Fruit fly (Drosophila melanogaster) whole organism, pupa: ENCODE results near the gene CtIP.

Experiments
- CG10348 ChIP-seq: fragments of 200-800 bp; sonication (Bioruptor generic); IDR thresholded peaks from 2 replicates; pipeline ENCODE4 v1.3.6; 2022; ENCODE audit warnings: missing biosample characterization, missing genetic modification characterization
- CG12605 ChIP-seq: fragments of 200-800 bp; sonication (Bioruptor generic); IDR thresholded peaks from 2 replicates; pipeline ENCODE4 v1.3.6; 2022; ENCODE audit warnings: missing biosample characterization, missing genetic modification characterization
- CG13204 ChIP-seq: fragments of 200-800 bp; sonication (Bioruptor generic); optimal IDR thresholded peaks from 2 replicates; lab custom pipeline; 2018; ENCODE audit warnings: missing biosample characterization, mild to moderate bottlenecking, missing genetic modification characterization, moderate library complexity
- CG14655 ChIP-seq: fragments of 200-800 bp; sonication (Bioruptor generic); optimal IDR thresholded peaks from 3 replicates; lab custom pipeline; 2017; ENCODE audit warnings: mild to moderate bottlenecking, missing biosample characterization, missing genetic modification reagents, missing genetic modification characterization
- CG15710 ChIP-seq: fragments of 200-800 bp; sonication (Bioruptor generic); optimal IDR thresholded peaks from 2 replicates; lab custom pipeline; 2018; ENCODE audit warnings: missing biosample characterization, mild to moderate bottlenecking, missing genetic modification characterization, moderate library complexity
- CG17806 ChIP-seq: fragments of 200-800 bp; sonication (Bioruptor generic); optimal IDR thresholded peaks from 2 replicates; lab custom pipeline; 2018; ENCODE audit warnings: missing biosample characterization, mild to moderate bottlenecking, missing genetic modification characterization, moderate library complexity
- CG32121 ChIP-seq: fragments of 200-800 bp; sonication (Bioruptor generic); IDR thresholded peaks from 2 replicates; pipeline ENCODE4 v1.3.6; 2022; ENCODE audit warnings: missing biosample characterization, missing genetic modification characterization
- CG34367 ChIP-seq: fragments of 200-800 bp; sonication (Bioruptor generic); optimal IDR thresholded peaks from 2 replicates; lab custom pipeline; 2018; ENCODE audit warnings: missing biosample characterization, mild to moderate bottlenecking, missing genetic modification characterization
- CG4496 ChIP-seq: fragments of 200-800 bp; sonication (Bioruptor generic); IDR thresholded peaks from 3 replicates; pipeline ENCODE4 v1.3.6; 2022; ENCODE audit warnings: missing biosample characterization, missing genetic modification characterization
- CG8159 ChIP-seq: fragments of 200-800 bp; sonication (Bioruptor generic); optimal IDR thresholded peaks from 3 replicates; lab custom pipeline; 2018; ENCODE audit warnings: missing biosample characterization, mild to moderate bottlenecking, missing genetic modification characterization, moderate library complexity
- CG8301 ChIP-seq: fragments of 200-800 bp; sonication (Bioruptor generic); optimal IDR thresholded peaks from 2 replicates; lab custom pipeline; 2018; ENCODE audit warnings: missing biosample characterization, mild to moderate bottlenecking, missing genetic modification characterization
- CG9948 ChIP-seq: fragments of 200-800 bp; sonication (Bioruptor generic); optimal IDR thresholded peaks from 2 replicates; lab custom pipeline; 2018; ENCODE audit warnings: missing biosample characterization, mild to moderate bottlenecking, missing genetic modification characterization, moderate library complexity
- D1 ChIP-seq: fragments of 200-800 bp; sonication (Bioruptor generic); optimal IDR thresholded peaks from 2 replicates; lab custom pipeline; 2018; ENCODE audit warnings: missing biosample characterization, mild to moderate bottlenecking, missing genetic modification characterization, moderate library complexity
- EcR ChIP-seq: fragments of 200-800 bp; sonication (Bioruptor generic); optimal IDR thresholded peaks from 3 replicates; lab custom pipeline; 2019; ENCODE audit warnings: missing biosample characterization, missing genetic modification characterization, mild to moderate bottlenecking, moderate library complexity, missing genetic modification reagents
- Ets98B ChIP-seq: fragments of 200-800 bp; sonication (Bioruptor generic); IDR thresholded peaks from 2 replicates; pipeline ENCODE4 v1.3.6; 2022; ENCODE audit warnings: missing biosample characterization, missing genetic modification characterization
- Pif1A ChIP-seq: fragments of 200-800 bp; sonication (Bioruptor generic); optimal IDR thresholded peaks from 3 replicates; lab custom pipeline; 2016; ENCODE audit warnings: missing biosample characterization, missing genetic modification characterization
- Pif1B ChIP-seq: fragments of 200-800 bp; sonication (Bioruptor generic); optimal IDR thresholded peaks from 3 replicates; lab custom pipeline; 2016; ENCODE audit warnings: missing biosample characterization, missing genetic modification characterization
- Snoo ChIP-seq: fragments of 200-800 bp; sonication (Bioruptor generic); optimal IDR thresholded peaks from 3 replicates; lab custom pipeline; 2017; ENCODE audit warnings: missing biosample characterization, mild to moderate bottlenecking, missing genetic modification characterization, inconsistent platforms
- fd96Ca ChIP-seq: fragments of 200-800 bp; sonication (Bioruptor generic); IDR thresholded peaks from 3 replicates; pipeline ENCODE4 v1.3.6; 2022; ENCODE audit warnings: missing biosample characterization, missing genetic modification characterization
- gl ChIP-seq: fragments of 200-800 bp; sonication (Bioruptor generic); optimal IDR thresholded peaks from 2 replicates; lab custom pipeline; 2018; ENCODE audit warnings: missing biosample characterization, mild to moderate bottlenecking, missing genetic modification characterization
- rn ChIP-seq: fragments of 200-800 bp; sonication (Bioruptor generic); IDR thresholded peaks from 2 replicates; pipeline ENCODE4 v1.3.6; 2022; ENCODE audit warnings: missing biosample characterization, missing genetic modification characterization

The CtIP gene

DNA sequence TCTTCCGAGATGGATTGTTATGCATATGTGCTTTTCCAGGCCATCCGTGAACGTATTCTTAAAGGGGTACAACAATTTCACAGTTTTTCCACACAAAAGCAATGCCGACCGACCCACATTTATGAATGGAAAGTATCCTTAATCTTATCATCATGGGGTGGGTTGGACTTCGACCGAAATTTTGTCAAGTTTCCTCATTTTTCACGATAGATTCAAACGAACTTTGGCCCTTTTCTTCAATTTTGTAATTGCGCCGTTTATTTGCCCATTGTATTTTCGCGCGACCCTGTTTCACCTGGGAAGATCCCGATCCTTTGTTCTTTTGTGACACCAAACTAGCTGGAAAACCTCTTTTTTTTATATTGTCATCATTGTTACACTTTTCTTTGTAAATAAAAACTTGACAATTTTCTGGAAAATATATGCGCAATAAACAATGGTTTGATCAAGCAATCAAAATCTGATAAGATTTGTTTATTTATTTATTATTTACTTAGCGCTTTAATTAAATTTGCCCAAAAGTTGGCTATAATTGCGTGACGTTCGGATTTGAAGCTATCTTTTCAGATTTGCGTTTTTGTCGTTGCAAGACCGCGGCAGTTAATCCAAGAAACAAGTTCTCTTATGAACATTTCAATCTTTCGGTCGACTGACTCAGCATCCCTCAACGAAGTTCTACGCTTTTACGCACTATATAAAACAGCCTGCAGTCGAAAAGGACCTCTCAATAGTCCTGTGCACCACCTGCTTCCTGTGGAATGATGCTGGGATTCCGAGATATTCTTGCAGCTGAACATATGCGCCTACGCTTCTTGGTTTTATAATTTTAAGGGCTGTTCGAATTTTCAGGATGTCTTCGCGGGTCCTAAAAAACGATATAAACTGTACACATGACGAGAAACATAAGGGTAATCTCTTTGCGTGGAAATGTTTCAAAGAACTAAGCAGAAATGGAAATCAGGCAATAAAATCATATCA is 29.8 kb upstream of the CtIP start:
- TF ChIP-seq Ets98B (GFP tag; lab: Robert Waterston, UW) (no peak), CG4496 (GFP tag; lab: Robert Waterston, UW) (0 out of 3 replicates have a peak, but pooled peaks have one; percentile 15), D1 (tag; lab: Kevin White, UChicago) (no peak)

DNA sequence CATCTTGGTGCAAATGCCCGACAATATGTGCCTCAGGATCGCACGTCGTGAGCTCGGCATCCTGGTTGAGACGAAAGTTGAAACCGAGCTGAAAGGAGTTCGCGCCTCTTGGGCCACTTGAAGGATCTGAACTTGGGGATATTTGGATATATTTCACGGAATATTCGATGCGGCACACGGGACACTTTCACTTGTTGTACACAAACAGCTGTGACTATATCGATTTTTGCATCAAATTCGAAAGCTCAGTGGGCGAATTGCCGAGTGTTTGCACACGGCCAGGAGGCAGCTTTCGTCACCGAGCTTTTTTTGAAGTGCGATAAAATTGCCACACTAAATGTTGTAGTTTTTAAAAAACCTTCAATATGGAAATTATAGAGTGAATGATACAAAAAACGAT is 25.7 kb upstream of the CtIP start, which contains the start of gene CG13248:
Gene CG13248, minus strand, starts transcription at position 222 of the 400 bp plus-strand sequence.
- TF ChIP-seq CG9948 (tag; lab: Kevin White, UChicago): no peak
- TF ChIP-seq gl (tag; lab: Kevin White, UChicago): no peak
- no peak for TF ChIP-seq Pif1B (GFP tag; lab: Kevin White, UChicago)
- TF ChIP-seq CG13204 (GFP tag; lab: Kevin White, UChicago): no peak
- TF ChIP-seq CG34367: no peak
- TF ChIP-seq fd96Ca (GFP tag; lab: Robert Waterston, UW): no peak

DNA sequence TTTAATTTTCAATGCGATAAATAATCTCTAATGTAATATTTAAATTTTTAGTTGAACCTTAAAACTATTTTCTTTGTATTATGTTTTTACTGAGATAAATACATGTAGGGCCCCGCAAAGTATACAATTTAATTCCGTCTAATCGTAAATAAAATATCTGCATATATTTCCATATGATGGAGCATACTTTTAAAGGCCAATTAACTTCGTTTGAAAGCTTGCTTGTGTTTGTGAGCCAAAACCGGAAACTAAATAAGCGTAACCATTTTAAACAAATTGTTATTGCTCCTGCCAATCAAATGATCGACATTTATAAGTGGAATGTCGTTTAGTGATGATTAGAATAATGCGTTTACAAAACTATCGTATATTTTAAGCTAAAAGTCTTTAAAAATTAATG is 25.3 kb upstream of the CtIP start:
- no peak for TF ChIP-seq Ets98B (GFP tag; lab: Robert Waterston, UW)
- no peak for TF ChIP-seq CG32121 (GFP tag; lab: Robert Waterston, UW)
- TF ChIP-seq CG17806 (tag; lab: Kevin White, UChicago): no peak
- TF ChIP-seq CG9948 (tag; lab: Kevin White, UChicago): no peak
- no peak for TF ChIP-seq CG4496 (GFP tag; lab: Robert Waterston, UW)
- no peak for TF ChIP-seq CG8159 (tag; lab: Kevin White, UChicago)
- no peak for TF ChIP-seq CG13204 (GFP tag; lab: Kevin White, UChicago)
- TF ChIP-seq rn: no peak
- no peak for TF ChIP-seq Pif1A (GFP tag; lab: Kevin White, UChicago)
- no peak for TF ChIP-seq gl (tag; lab: Kevin White, UChicago)
- no peak for TF ChIP-seq CG15710 (tag; lab: Kevin White, UChicago)

DNA sequence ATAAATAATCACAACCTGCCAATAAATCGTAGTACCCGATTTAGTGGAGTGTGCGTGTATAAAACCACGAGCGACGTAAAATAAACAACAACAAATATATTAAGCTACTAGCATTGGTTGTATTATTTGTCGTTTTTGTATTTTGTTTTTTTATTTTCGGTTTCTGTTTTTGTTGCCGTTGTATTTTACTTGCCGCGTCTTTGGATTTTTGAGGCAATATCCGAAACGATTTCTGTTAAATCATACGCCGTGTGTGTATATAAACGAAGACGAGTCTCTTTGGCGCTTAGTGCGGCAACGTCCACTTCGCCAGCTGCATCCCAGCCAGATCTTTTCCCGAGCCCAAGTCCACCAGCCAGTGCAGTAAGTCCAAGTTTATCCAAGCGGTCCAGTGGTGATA is 22.7 kb upstream of the CtIP start, which contains the start of gene zye:
Gene zye, plus strand, starts transcription at position 301 of the 400 bp plus-strand sequence.
- TF ChIP-seq Pif1B (GFP tag; lab: Kevin White, UChicago) (no peak), CG34367 (no peak), CG12605 (no peak), CG32121 (GFP tag; lab: Robert Waterston, UW) (no peak), Snoo (tag; lab: Kevin White, UChicago) (no peak), Pif1A (GFP tag; lab: Kevin White, UChicago) (no peak), CG17806 (tag; lab: Kevin White, UChicago) (no peak), fd96Ca (GFP tag; lab: Robert Waterston, UW) (no peak), CG8159 (tag; lab: Kevin White, UChicago) (no peak), CG8301 (no peak), CG4496 (GFP tag; lab: Robert Waterston, UW) (no peak), gl (tag; lab: Kevin White, UChicago) (no peak), CG13204 (GFP tag; lab: Kevin White, UChicago) (no peak)

DNA sequence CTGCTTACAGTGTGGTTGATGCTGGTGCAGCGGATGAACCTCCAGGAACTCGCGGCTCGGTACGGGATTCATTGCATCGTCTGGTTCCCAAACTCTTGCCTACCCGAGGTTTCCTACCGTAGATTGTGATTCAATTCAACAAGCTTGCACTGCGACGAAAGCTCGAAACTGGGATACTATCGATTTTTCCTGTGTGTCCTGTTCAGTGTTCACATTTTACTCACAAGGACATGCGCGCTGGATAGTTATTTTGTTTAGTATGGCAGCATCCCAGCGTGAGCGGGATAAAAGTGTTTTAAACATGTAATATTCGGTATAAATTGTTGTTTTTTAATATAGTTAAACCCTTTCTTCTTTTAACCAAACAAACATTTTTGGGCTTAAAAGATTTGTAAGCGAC is 10.2 kb upstream of the CtIP start, which contains the start of gene CG5282:
Gene CG5282, minus strand, starts transcription at position 184 of the 400 bp plus-strand sequence.
- no peak for TF ChIP-seq Snoo (tag; lab: Kevin White, UChicago)
- TF ChIP-seq CG9948 (tag; lab: Kevin White, UChicago): no peak
- TF ChIP-seq fd96Ca (GFP tag; lab: Robert Waterston, UW): no peak
- TF ChIP-seq Pif1A (GFP tag; lab: Kevin White, UChicago): no peak
- no peak for TF ChIP-seq CG15710 (tag; lab: Kevin White, UChicago)
- TF ChIP-seq CG13204 (GFP tag; lab: Kevin White, UChicago): no peak
- TF ChIP-seq CG4496 (GFP tag; lab: Robert Waterston, UW): no peak
- no peak for TF ChIP-seq Ets98B (GFP tag; lab: Robert Waterston, UW)
- TF ChIP-seq rn: no peak
- no peak for TF ChIP-seq CG8301
- TF ChIP-seq CG17806 (tag; lab: Kevin White, UChicago): no peak

DNA sequence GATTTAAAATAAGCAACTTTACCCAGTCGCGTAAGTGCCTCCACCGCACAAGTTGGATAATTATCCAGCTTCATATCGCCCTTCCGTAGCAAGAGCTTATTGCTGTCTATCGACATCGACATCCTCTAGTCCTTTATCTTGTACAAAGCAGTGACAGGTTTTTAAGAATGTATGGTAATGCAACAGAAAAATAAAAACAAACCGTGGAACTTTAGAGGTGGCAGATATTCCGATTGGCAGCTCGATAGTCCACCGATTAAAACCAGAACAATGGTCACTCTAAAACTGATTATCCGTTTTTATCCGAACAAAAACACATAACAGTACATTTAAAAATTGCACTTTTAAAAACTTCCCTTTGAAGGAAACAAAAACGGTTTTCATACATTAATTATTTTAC is 8.6 kb upstream of the CtIP start, which contains the start of gene CG5274:
Gene CG5274, minus strand, starts transcription at position 218 of the 400 bp plus-strand sequence.
- TF ChIP-seq Snoo (tag; lab: Kevin White, UChicago) (no peak), D1 (tag; lab: Kevin White, UChicago) (no peak), gl (tag; lab: Kevin White, UChicago) (no peak), CG8159 (tag; lab: Kevin White, UChicago) (no peak), CG15710 (tag; lab: Kevin White, UChicago) (no peak), fd96Ca (GFP tag; lab: Robert Waterston, UW) (no peak), Pif1B (GFP tag; lab: Kevin White, UChicago) (no peak), CG34367 (no peak), rn (no peak), CG10348 (no peak), CG4496 (GFP tag; lab: Robert Waterston, UW) (no peak), Pif1A (GFP tag; lab: Kevin White, UChicago) (no peak), CG13204 (GFP tag; lab: Kevin White, UChicago) (no peak), CG12605 (no peak), CG17806 (tag; lab: Kevin White, UChicago) (no peak), EcR (GFP tag; lab: Kevin White, UChicago) (no peak), CG32121 (GFP tag; lab: Robert Waterston, UW) (no peak), CG14655 (GFP tag; lab: Kevin White, UChicago) (no peak)
